Fruit fly (Drosophila melanogaster) whole organism, embryonic: ENCODE data around the gene CG1136.

Source experiments
- Antp ChIP-seq: fragments of 200-800 bp; sonication (Bioruptor generic); optimal IDR thresholded peaks from 3 replicates; lab custom pipeline; 2016; ENCODE audit warnings: missing biosample characterization, missing genetic modification characterization
- Bgb ChIP-seq: fragments of 200-800 bp; sonication (Bioruptor generic); IDR thresholded peaks from 2 replicates; pipeline ENCODE4 v1.3.6; 2022; ENCODE audit warnings: missing biosample characterization, missing genetic modification characterization; ENCODE audit not compliant: partially characterized antibody
- CG10147 ChIP-seq: fragments of 200-800 bp; sonication (Bioruptor generic); optimal IDR thresholded peaks from 2 replicates; lab custom pipeline; 2019; ENCODE audit warnings: missing biosample characterization, mild to moderate bottlenecking, missing genetic modification characterization, moderate library complexity
- CG10267 ChIP-seq: fragments of 200-800 bp; sonication (Bioruptor generic); optimal IDR thresholded peaks from 2 replicates; lab custom pipeline; 2018; ENCODE audit warnings: missing biosample characterization, mild to moderate bottlenecking, missing genetic modification characterization, moderate library complexity
- CG13296 ChIP-seq: fragments of 200-800 bp; sonication (Bioruptor generic); optimal IDR thresholded peaks from 3 replicates; lab custom pipeline; 2018; ENCODE audit warnings: missing biosample characterization, mild to moderate bottlenecking, missing genetic modification characterization
- CG13424 ChIP-seq: fragments of 200-800 bp; sonication (Bioruptor generic); optimal IDR thresholded peaks from 2 replicates; lab custom pipeline; 2019; ENCODE audit warnings: missing biosample characterization, mild to moderate bottlenecking, missing genetic modification characterization, moderate library complexity
- CG15514 ChIP-seq: fragments of 200-800 bp; sonication (Bioruptor generic); optimal IDR thresholded peaks from 3 replicates; lab custom pipeline; 2017; ENCODE audit warnings: missing biosample characterization, missing genetic modification characterization, mild to moderate bottlenecking, moderate library complexity, missing genetic modification reagents
- CG16813 ChIP-seq: fragments of 200-800 bp; sonication (Bioruptor generic); IDR thresholded peaks from 3 replicates; pipeline ENCODE4 v1.3.6; 2022; ENCODE audit warnings: missing biosample characterization, missing genetic modification characterization; ENCODE audit not compliant: partially characterized antibody
- CG17328 ChIP-seq: fragments of 200-800 bp; sonication (Bioruptor generic); IDR thresholded peaks from 2 replicates; pipeline ENCODE4 v1.3.6; 2022; ENCODE audit warnings: missing biosample characterization, missing genetic modification characterization
- CG18599 ChIP-seq: fragments of 200-800 bp; sonication (Bioruptor generic); optimal IDR thresholded peaks from 3 replicates; lab custom pipeline; 2017; ENCODE audit warnings: missing biosample characterization, missing genetic modification characterization, mild to moderate bottlenecking, moderate library complexity, missing genetic modification reagents
- CG2678 ChIP-seq: fragments of 200-800 bp; sonication (Bioruptor generic); optimal IDR thresholded peaks from 3 replicates; lab custom pipeline; 2019; ENCODE audit warnings: missing biosample characterization, mild to moderate bottlenecking, missing genetic modification characterization, moderate library complexity
- CG31224 ChIP-seq: fragments of 200-800 bp; sonication (Bioruptor generic); IDR thresholded peaks from 2 replicates; pipeline ENCODE4 v1.3.6; 2022; ENCODE audit warnings: missing biosample characterization, missing genetic modification characterization
- CG32767 ChIP-seq: fragments of 200-800 bp; sonication (Bioruptor generic); IDR thresholded peaks from 2 replicates; pipeline ENCODE4 v1.3.6; 2022; ENCODE audit warnings: missing biosample characterization, missing genetic modification characterization
- CG32772 ChIP-seq: fragments of 200-800 bp; sonication (Bioruptor generic); IDR thresholded peaks from 2 replicates; pipeline ENCODE4 v1.3.6; 2022; ENCODE audit warnings: missing biosample characterization, missing genetic modification characterization
- CG3847 ChIP-seq: fragments of 200-800 bp; sonication (Bioruptor generic); IDR thresholded peaks from 2 replicates; pipeline ENCODE4 v1.3.6; 2022; ENCODE audit warnings: missing biosample characterization, missing genetic modification characterization
- CG7556 ChIP-seq: fragments of 200-800 bp; sonication (Bioruptor generic); optimal IDR thresholded peaks from 2 replicates; lab custom pipeline; 2017; ENCODE audit warnings: missing biosample characterization, mild to moderate bottlenecking, missing genetic modification characterization
- CG7928 ChIP-seq: fragments of 200-800 bp; sonication (Bioruptor generic); optimal IDR thresholded peaks from 2 replicates; lab custom pipeline; 2017; ENCODE audit warnings: missing biosample characterization, mild to moderate bottlenecking, missing genetic modification characterization
- CG8359 ChIP-seq: fragments of 200-800 bp; sonication (Bioruptor generic); optimal IDR thresholded peaks from 2 replicates; lab custom pipeline; 2017; ENCODE audit warnings: missing biosample characterization, mild to moderate bottlenecking, missing genetic modification characterization, borderline replicate concordance
- CG9817 ChIP-seq: fragments of 200-800 bp; sonication (Bioruptor generic); optimal IDR thresholded peaks from 2 replicates; lab custom pipeline; 2018; ENCODE audit warnings: missing biosample characterization, mild to moderate bottlenecking, missing genetic modification characterization, moderate library complexity
- CG9876 ChIP-seq: fragments of 200-800 bp; sonication (Bioruptor generic); optimal IDR thresholded peaks from 2 replicates; lab custom pipeline; 2016; ENCODE audit warnings: missing biosample characterization, missing genetic modification characterization
- CG9932 ChIP-seq: fragments of 200-800 bp; sonication (Bioruptor generic); IDR thresholded peaks from 2 replicates; pipeline ENCODE4 v1.3.6; 2022; ENCODE audit warnings: missing biosample characterization, missing genetic modification characterization
- CoRest ChIP-seq: fragments of 200-800 bp; sonication (Bioruptor generic); optimal IDR thresholded peaks from 3 replicates; lab custom pipeline; 2018; ENCODE audit warnings: missing biosample characterization, mild to moderate bottlenecking, missing genetic modification characterization, moderate library complexity
- D19A ChIP-seq: fragments of 200-800 bp; optimal IDR thresholded peaks from 3 replicates; lab custom pipeline; 2019; ENCODE audit warnings: missing biosample characterization, mild to moderate bottlenecking, missing genetic modification characterization, moderate library complexity
- ERR ChIP-seq: fragments of 200-800 bp; sonication (Bioruptor generic); optimal IDR thresholded peaks from 2 replicates; lab custom pipeline; 2016; ENCODE audit warnings: missing biosample characterization, missing genetic modification characterization
- Eip74EF ChIP-seq, 2 experiments: fragments of 200-800 bp in 1 of 2; fragments of >200 bp in 1 of 2; sonication (Bioruptor generic) in 1 of 2; optimal IDR thresholded peaks; 2 replicates each; lab custom pipeline; 2017 to 2019; ENCODE audit warnings: missing biosample characterization in 2 of 2, missing genetic modification characterization in 2 of 2, mild to moderate bottlenecking in 1 of 2, moderate library complexity in 1 of 2
- Hey ChIP-seq: fragments of 200-800 bp; sonication (Bioruptor generic); optimal IDR thresholded peaks from 3 replicates; lab custom pipeline; 2018; ENCODE audit warnings: missing biosample characterization, mild to moderate bottlenecking, missing genetic modification characterization
- HmgZ ChIP-seq: fragments of 200-800 bp; sonication (Bioruptor generic); optimal IDR thresholded peaks from 2 replicates; lab custom pipeline; 2018; ENCODE audit warnings: missing biosample characterization, mild to moderate bottlenecking, missing genetic modification characterization
- Hmr ChIP-seq: fragments of 200-800 bp; sonication (Bioruptor generic); optimal IDR thresholded peaks from 3 replicates; lab custom pipeline; 2017; ENCODE audit warnings: mild to moderate bottlenecking, missing biosample characterization, missing genetic modification reagents, missing genetic modification characterization
- Ptx1 ChIP-seq: fragments of 200-800 bp; sonication (Bioruptor generic); IDR thresholded peaks from 2 replicates; pipeline ENCODE4 v1.3.6; 2022; ENCODE audit warnings: missing biosample characterization, missing genetic modification characterization
- Sox102F ChIP-seq: fragments of 200-800 bp; sonication (Bioruptor generic); optimal IDR thresholded peaks from 2 replicates; lab custom pipeline; 2018; ENCODE audit warnings: missing biosample characterization, mild to moderate bottlenecking, missing genetic modification characterization, moderate library complexity
- Xrp1 ChIP-seq: fragments of 200-800 bp; sonication (Bioruptor generic); IDR thresholded peaks from 2 replicates; pipeline ENCODE4 v1.3.6; 2022; ENCODE audit warnings: missing biosample characterization, missing genetic modification characterization
- az2 ChIP-seq: fragments of 200-800 bp; sonication (Bioruptor generic); optimal IDR thresholded peaks from 3 replicates; lab custom pipeline; 2016; ENCODE audit warnings: missing biosample characterization, missing genetic modification characterization
- bsh ChIP-seq, 2 experiments: fragments of 200-800 bp; sonication (Bioruptor generic); optimal IDR thresholded peaks; 2 replicates each; lab custom pipeline; 2017 to 2018; ENCODE audit warnings: mild to moderate bottlenecking in 2 of 2, missing biosample characterization in 2 of 2, missing genetic modification characterization in 2 of 2, moderate library complexity in 1 of 2
- cad ChIP-seq: fragments of >200 bp; optimal IDR thresholded peaks from 2 replicates; lab custom pipeline; 2017; ENCODE audit warnings: missing biosample characterization, missing genetic modification characterization
- danr ChIP-seq: fragments of 200-800 bp; sonication (Bioruptor generic); IDR thresholded peaks from 2 replicates; pipeline ENCODE4 v1.3.6; 2022; ENCODE audit warnings: missing biosample characterization, missing genetic modification characterization
- dmrt99B ChIP-seq: fragments of 200-800 bp; sonication (Bioruptor generic); optimal IDR thresholded peaks from 2 replicates; lab custom pipeline; 2018; ENCODE audit warnings: missing biosample characterization, mild to moderate bottlenecking, missing genetic modification characterization, moderate library complexity
- gsb ChIP-seq: fragments of 200-800 bp; sonication (Bioruptor generic); IDR thresholded peaks from 2 replicates; pipeline ENCODE4 v1.3.6; 2022; ENCODE audit warnings: missing biosample characterization, missing genetic modification characterization
- jumu ChIP-seq: fragments of 200-800 bp; sonication (Bioruptor generic); optimal IDR thresholded peaks from 3 replicates; lab custom pipeline; 2016; ENCODE audit warnings: missing biosample characterization, missing genetic modification characterization
- kay ChIP-seq: fragments of 200-800 bp; sonication (Bioruptor generic); optimal IDR thresholded peaks from 2 replicates; lab custom pipeline; 2016; ENCODE audit warnings: missing biosample characterization, missing genetic modification characterization
- nau ChIP-seq: fragments of 200-800 bp; sonication (Bioruptor generic); optimal IDR thresholded peaks from 3 replicates; lab custom pipeline; 2017; ENCODE audit warnings: missing biosample characterization, mild to moderate bottlenecking, missing genetic modification characterization, missing genetic modification reagents
- nerfin-2 ChIP-seq: fragments of 200-800 bp; sonication (Bioruptor generic); IDR thresholded peaks from 2 replicates; pipeline ENCODE4 v1.3.6; 2022; ENCODE audit warnings: missing biosample characterization, missing genetic modification characterization; ENCODE audit not compliant: partially characterized antibody
- nmo ChIP-seq: fragments of 200-800 bp; sonication (Bioruptor generic); optimal IDR thresholded peaks from 2 replicates; lab custom pipeline; 2018; ENCODE audit warnings: missing biosample characterization, mild to moderate bottlenecking, missing genetic modification characterization, moderate library complexity
- org-1 ChIP-seq: fragments of 200-800 bp; sonication (Bioruptor generic); optimal IDR thresholded peaks from 2 replicates; lab custom pipeline; 2017; ENCODE audit warnings: missing biosample characterization, missing genetic modification characterization
- row ChIP-seq: fragments of 200-800 bp; sonication (Bioruptor generic); IDR thresholded peaks from 3 replicates; pipeline ENCODE4 v1.3.6; 2022; ENCODE audit warnings: missing biosample characterization, missing genetic modification characterization
- scrt ChIP-seq: fragments of 200-800 bp; sonication (Bioruptor generic); optimal IDR thresholded peaks from 2 replicates; lab custom pipeline; 2018; ENCODE audit warnings: missing biosample characterization, mild to moderate bottlenecking, missing genetic modification characterization, moderate library complexity
- sna ChIP-seq: fragments of 200-800 bp; sonication (Bioruptor generic); IDR thresholded peaks from 2 replicates; pipeline ENCODE4 v1.3.6; 2022; ENCODE audit warnings: missing biosample characterization, missing genetic modification characterization; ENCODE audit not compliant: partially characterized antibody
- so ChIP-seq: fragments of 200-800 bp; sonication (Bioruptor generic); IDR thresholded peaks from 3 replicates; pipeline ENCODE4 v1.3.6; 2022; ENCODE audit warnings: missing biosample characterization, missing genetic modification characterization
- unpg ChIP-seq: fragments of 200-800 bp; sonication (Bioruptor generic); optimal IDR thresholded peaks from 3 replicates; lab custom pipeline; 2018; ENCODE audit warnings: missing biosample characterization, mild to moderate bottlenecking, missing genetic modification characterization, moderate library complexity

Gene CG1136

dm6 chr3L:4007256-4007655 is 39.1 kb upstream of the CG1136 start (continued):
- TF ChIP-seq Antp (GFP tag; lab: Kevin White, UChicago), result no peak
- TF ChIP-seq CG9932 (GFP tag; lab: Robert Waterston, UW), result no peak
- TF ChIP-seq CoRest (tag; lab: Kevin White, UChicago), result peak; percentile 7
- TF ChIP-seq az2, result peak; percentile 4
- TF ChIP-seq Ptx1 (GFP tag; lab: Robert Waterston, UW), result 0 out of 2 replicates have a peak, but pooled peaks have one; percentile 6
- no peak for TF ChIP-seq CG13296 (GFP tag; lab: Kevin White, UChicago)
- TF ChIP-seq CG3847 (GFP tag; lab: Robert Waterston, UW), result no peak
- TF ChIP-seq Sox102F (GFP tag; lab: Kevin White, UChicago), result peak; percentile 7
- no peak for TF ChIP-seq sna (GFP tag; lab: Robert Waterston, UW)
- TF ChIP-seq bsh (GFP tag; optimal IDR thresholded peaks at IDR 0.05; lab: Kevin White, UChicago), result peak in 1 of 2 experiments; percentile 5
- no peak for TF ChIP-seq Bgb
- peak; percentile 35; the same call in 1 of the 3 replicates for TF ChIP-seq row (GFP tag; lab: Robert Waterston, UW)
- TF ChIP-seq CG13424 (tag; lab: Kevin White, UChicago), result peak; percentile 37
- peak; percentile 41 for TF ChIP-seq dmrt99B (tag; lab: Kevin White, UChicago)

- TF ChIP-seq CG8359 (GFP tag; lab: Kevin White, UChicago) (no peak), org-1 (GFP tag; lab: Kevin White, UChicago) (peak; percentile 20), CG9876 (no peak), unpg (peak; percentile 1), CG2678 (tag; lab: Kevin White, UChicago) (peak; percentile 65), dmrt99B (tag; lab: Kevin White, UChicago) (peak; percentile 53), Hmr (GFP tag; lab: Kevin White, UChicago) (peak; percentile 47), ERR (GFP tag; lab: Kevin White, UChicago) (no peak), CG18599 (peak; percentile 70), Hey (tag; lab: Kevin White, UChicago) (no peak), CG15514 (GFP tag; lab: Kevin White, UChicago) (peak; percentile 15), CG32767 (GFP tag; lab: Robert Waterston, UW) (no peak), CG16813 (GFP tag; lab: Robert Waterston, UW) (no peak), so (GFP tag; lab: Robert Waterston, UW) (no peak), CG7928 (GFP tag; lab: Kevin White, UChicago) (no peak), Eip74EF (GFP tag; optimal IDR thresholded peaks at IDR 0.05; lab: Kevin White, UChicago) (peak in 1 of 2 experiments; percentile 2), danr (GFP tag; lab: Robert Waterston, UW) (no peak), cad (no peak), HmgZ (tag; lab: Kevin White, UChicago) (no peak), nau (GFP tag; lab: Kevin White, UChicago) (peak; percentile 0), CG10147 (GFP tag; lab: Kevin White, UChicago) (peak; percentile 21), CG9817 (tag; lab: Kevin White, UChicago) (no peak), CG32772 (GFP tag; lab: Robert Waterston, UW) (no peak), jumu (GFP tag; lab: Kevin White, UChicago) (no peak), gsb (GFP tag; lab: Robert Waterston, UW) (no peak), CG7556 (GFP tag; lab: Kevin White, UChicago) (peak; percentile 63), Xrp1 (GFP tag; lab: Robert Waterston, UW) (peak; percentile 11; the same call in 1 of the 2 replicates), scrt (GFP tag; lab: Kevin White, UChicago) (peak; percentile 70), D19A (tag; lab: Kevin White, UChicago) (peak; percentile 12), nerfin-2 (GFP tag; lab: Robert Waterston, UW) (no peak), CG10267 (peak; percentile 22), CG17328 (GFP tag; lab: Robert Waterston, UW) (no peak), CG31224 (GFP tag; lab: Robert Waterston, UW) (no peak), nmo (GFP tag; lab: Kevin White, UChicago) (peak; percentile 12), kay (no peak)
Measured at dm6 chr3L:4010122-4010521, 36.3 kb upstream of the CG1136 start.
